Worm (Caenorhabditis elegans) whole organism, L4 larva: ENCODE results near the gene bath-37.

Experiments used
- ceh-28 ChIP-seq: fragments of 150-350 bp; optimal IDR thresholded peaks from 2 replicates; lab custom pipeline; 2014; ENCODE audit warnings: missing biosample characterization, missing genetic modification reagents, missing genetic modification characterization
- dmd-6 ChIP-seq: fragments of 200-800 bp; sonication (Bioruptor generic); IDR thresholded peaks from 2 replicates; pipeline ENCODE4 v1.3.6; 2022; ENCODE audit warnings: missing genetic modification reagents, missing genetic modification characterization, missing compliant biosample characterization
- fos-1 ChIP-seq: fragments of 150-350 bp; optimal IDR thresholded peaks from 2 replicates; lab custom pipeline; 2014; ENCODE audit warnings: missing biosample characterization, missing genetic modification characterization
- gei-8 ChIP-seq: fragments of 200-800 bp; sonication (Bioruptor generic); optimal IDR thresholded peaks from 2 replicates; lab custom pipeline; 2018; ENCODE audit warnings: mild to moderate bottlenecking, missing genetic modification characterization, missing compliant biosample characterization
- lin-13 ChIP-seq: fragments of 150-350 bp; optimal IDR thresholded peaks from 2 replicates; lab custom pipeline; 2014; ENCODE audit warnings: missing biosample characterization, missing genetic modification reagents, missing genetic modification characterization
- lin-39 ChIP-seq: fragments of 150-350 bp; optimal IDR thresholded peaks from 2 replicates; lab custom pipeline; 2014; ENCODE audit warnings: missing biosample characterization, missing genetic modification reagents, missing genetic modification characterization
- mdl-1 ChIP-seq, 2 experiments: fragments of 150-350 bp in 1 of 2; sonication (generic microtip) in 1 of 2; optimal IDR thresholded peaks; 2 replicates each; lab custom pipeline; 2014 to 2017; ENCODE audit warnings: missing biosample characterization in 2 of 2, missing genetic modification characterization in 2 of 2
- nhr-237 ChIP-seq: sonication (generic microtip); optimal IDR thresholded peaks from 2 replicates; lab custom pipeline; 2017; ENCODE audit warnings: missing biosample characterization, missing genetic modification characterization
- zfp-3 ChIP-seq: fragments of 200-800 bp; sonication (Bioruptor generic); conservative IDR thresholded peaks from 2 replicates; pipeline ENCODE4 v1.3.6; 2022; ENCODE audit warnings: missing genetic modification reagents, missing genetic modification characterization, missing compliant biosample characterization
- ztf-11 ChIP-seq: fragments of 150-350 bp; optimal IDR thresholded peaks from 2 replicates; lab custom pipeline; 2014; ENCODE audit warnings: missing biosample characterization, missing genetic modification characterization

DNA sequence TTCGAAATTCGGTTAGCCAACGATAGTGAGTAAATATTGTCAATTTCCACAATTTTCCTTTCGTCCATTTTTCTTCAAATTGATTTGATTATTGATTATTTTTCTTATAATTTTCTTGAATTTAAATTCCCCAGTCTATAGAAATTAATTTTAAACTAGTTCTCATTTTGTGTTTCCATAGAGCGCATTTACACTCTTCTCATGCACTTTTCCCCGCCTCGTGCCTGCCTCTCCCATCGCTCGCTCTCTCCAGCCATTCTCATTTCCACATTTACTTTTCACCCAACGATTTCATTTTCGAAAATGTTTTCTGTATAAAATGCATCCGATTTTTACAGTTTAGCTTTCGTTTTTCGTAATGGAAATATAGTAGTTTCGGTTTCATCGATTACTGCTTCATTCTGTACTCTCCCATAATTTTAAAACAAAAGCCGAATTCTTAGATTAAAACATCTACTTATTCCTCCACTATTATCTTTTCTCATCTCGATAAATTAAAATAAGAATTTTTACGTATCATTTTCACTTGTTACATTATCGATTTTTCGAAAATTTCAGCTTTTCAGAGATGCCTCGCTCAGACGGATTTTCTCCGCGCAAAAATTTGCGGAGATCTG lies 10.3 kb downstream of the bath-37 start, which contains the start of gene lex-1:
- no peak for TF ChIP-seq zfp-3
- no peak for TF ChIP-seq ceh-28
- no peak for TF ChIP-seq ztf-11 (tag; lab: Kevin White, UChicago)
- no peak for TF ChIP-seq dmd-6 (GFP tag; lab: Robert Waterston, UW)
- peak in 1 of 2 experiments; percentile 84 for TF ChIP-seq mdl-1 (tag; optimal IDR thresholded peaks at IDR 0.05; lab: Kevin White, UChicago)
- TF ChIP-seq nhr-237 (tag; lab: Kevin White, UChicago), result no peak
- TF ChIP-seq lin-13 (GFP tag; lab: Kevin White, UChicago), result no peak
- TF ChIP-seq lin-39 (tag; lab: Kevin White, UChicago), result no peak
- TF ChIP-seq gei-8, result no peak
- TF ChIP-seq fos-1, result no peak
